Fruit fly (Drosophila melanogaster): Measurements from ENCODE around the gene Adk2.

Gene Adk2

dm6 chr3L:12994835-12995234 lies 27.7 kb downstream of the Adk2 start, which contains the start of gene CG11262:
CG11262 (plus strand) TSS chr3L:12995135.
- TF ChIP-seq CG8478 (optimal IDR thresholded peaks at IDR 0.05) (no peak), EcR (GFP tag; optimal IDR thresholded peaks at IDR 0.05) (no peak), psq (optimal IDR thresholded peaks at IDR 0.05) (no peak), usp (GFP tag; optimal IDR thresholded peaks at IDR 0.05) (no peak), pan (optimal IDR thresholded peaks at IDR 0.05) (no peak), Dll (optimal IDR thresholded peaks at IDR 0.05) (no peak)

DNA sequence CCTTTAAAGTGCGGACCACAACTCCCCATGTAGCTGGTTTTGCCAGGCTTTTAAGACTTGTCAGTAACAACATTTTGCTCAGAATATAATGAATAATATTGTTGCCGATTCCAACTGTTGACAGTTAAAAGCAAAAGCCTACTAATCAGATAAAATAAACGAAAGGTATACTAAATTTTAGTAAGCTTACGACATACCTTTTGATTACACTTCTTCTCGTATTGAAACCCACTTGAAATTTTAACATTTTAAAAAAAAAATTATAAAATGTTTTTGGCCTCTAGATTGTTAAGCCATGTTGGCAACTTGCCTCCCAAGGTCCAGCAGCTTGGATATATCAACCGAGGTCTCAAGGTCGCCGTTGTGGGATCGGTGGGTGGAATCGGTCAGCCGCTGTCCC lies 50.2 kb downstream of the Adk2 start, which contains the start of the genes CG10748 and CG10749:
Gene CG10748, minus strand, starts transcription at position 101 of the 400 bp plus-strand sequence.
Gene CG10749, plus strand, starts transcription at position 216 of the 400 bp plus-strand sequence.
- no peak for TF ChIP-seq psq (optimal IDR thresholded peaks at IDR 0.05)
- no peak for TF ChIP-seq usp (GFP tag; optimal IDR thresholded peaks at IDR 0.05)
- no peak for TF ChIP-seq CG8478 (optimal IDR thresholded peaks at IDR 0.05)
- no peak for TF ChIP-seq pan (optimal IDR thresholded peaks at IDR 0.05)
- no peak for TF ChIP-seq EcR (GFP tag; optimal IDR thresholded peaks at IDR 0.05)
- TF ChIP-seq Dll (optimal IDR thresholded peaks at IDR 0.05), result no peak
